Fruit fly (Drosophila melanogaster) whole organism, embryonic: ENCODE data around the gene Obp99b.
A peak's percentile ranks its signal among the peaks of the same experiment; 100 is the strongest.

Source experiments
- Atf3 ChIP-seq: fragments of 200-800 bp; sonication (Bioruptor generic); optimal IDR thresholded peaks from 3 replicates; lab custom pipeline; 2016; ENCODE audit warnings: missing biosample characterization, missing genetic modification characterization
- CG1024 ChIP-seq: fragments of 200-800 bp; sonication (Bioruptor generic); IDR thresholded peaks from 2 replicates; pipeline ENCODE4 v1.3.6; 2022; ENCODE audit warnings: missing biosample characterization, missing genetic modification characterization
- CG10267 ChIP-seq: fragments of 200-800 bp; sonication (Bioruptor generic); optimal IDR thresholded peaks from 2 replicates; lab custom pipeline; 2018; ENCODE audit warnings: missing biosample characterization, mild to moderate bottlenecking, missing genetic modification characterization, moderate library complexity
- CG10462 ChIP-seq: fragments of 200-800 bp; sonication (Bioruptor generic); optimal IDR thresholded peaks from 2 replicates; lab custom pipeline; 2016; ENCODE audit warnings: missing biosample characterization, missing genetic modification characterization
- CG10565 ChIP-seq: fragments of 200-800 bp; sonication (Bioruptor generic); optimal IDR thresholded peaks from 3 replicates; lab custom pipeline; 2016; ENCODE audit warnings: missing biosample characterization, mild to moderate bottlenecking, missing genetic modification characterization
- CG11093 ChIP-seq: fragments of 200-800 bp; sonication (Bioruptor generic); IDR thresholded peaks from 3 replicates; pipeline ENCODE4 v1.3.6; 2022; ENCODE audit warnings: missing biosample characterization, missing genetic modification characterization
- CG13424 ChIP-seq: fragments of 200-800 bp; sonication (Bioruptor generic); optimal IDR thresholded peaks from 2 replicates; lab custom pipeline; 2019; ENCODE audit warnings: missing biosample characterization, mild to moderate bottlenecking, missing genetic modification characterization, moderate library complexity
- CG14667 ChIP-seq: fragments of 200-800 bp; sonication (Bioruptor generic); IDR thresholded peaks from 2 replicates; pipeline ENCODE4 v1.3.6; 2022; ENCODE audit warnings: missing biosample characterization, missing genetic modification characterization
- CG14710 ChIP-seq: fragments of 200-800 bp; sonication (Bioruptor generic); optimal IDR thresholded peaks from 3 replicates; lab custom pipeline; 2019; ENCODE audit warnings: missing biosample characterization, mild to moderate bottlenecking, missing genetic modification characterization, moderate library complexity
- CG15479 ChIP-seq: fragments of 200-800 bp; sonication (Bioruptor generic); optimal IDR thresholded peaks from 3 replicates; lab custom pipeline; 2019; ENCODE audit warnings: missing biosample characterization, mild to moderate bottlenecking, missing genetic modification characterization, moderate library complexity
- CG4328 ChIP-seq: fragments of 200-800 bp; sonication (Bioruptor generic); optimal IDR thresholded peaks from 3 replicates; lab custom pipeline; 2017; ENCODE audit warnings: missing biosample characterization, missing genetic modification reagents, missing genetic modification characterization
- CG43689 ChIP-seq: fragments of 200-800 bp; sonication (Bioruptor generic); IDR thresholded peaks from 2 replicates; pipeline ENCODE4 v1.3.6; 2022; ENCODE audit warnings: missing biosample characterization, missing genetic modification characterization
- CG4854 ChIP-seq: fragments of 200-800 bp; sonication (Bioruptor generic); optimal IDR thresholded peaks from 2 replicates; lab custom pipeline; 2016; ENCODE audit warnings: missing biosample characterization, missing genetic modification characterization, inconsistent platforms
- CG7556 ChIP-seq: fragments of 200-800 bp; sonication (Bioruptor generic); optimal IDR thresholded peaks from 2 replicates; lab custom pipeline; 2017; ENCODE audit warnings: missing biosample characterization, mild to moderate bottlenecking, missing genetic modification characterization
- CG8089 ChIP-seq: fragments of 200-800 bp; sonication (Bioruptor generic); optimal IDR thresholded peaks from 3 replicates; lab custom pipeline; 2016; ENCODE audit warnings: missing biosample characterization, missing genetic modification characterization
- CG8924 ChIP-seq: fragments of 200-800 bp; optimal IDR thresholded peaks from 3 replicates; lab custom pipeline; 2019; ENCODE audit warnings: missing biosample characterization, mild to moderate bottlenecking, missing genetic modification characterization, moderate library complexity
- CG9609 ChIP-seq: fragments of 200-800 bp; sonication (Bioruptor generic); optimal IDR thresholded peaks from 3 replicates; lab custom pipeline; 2016; ENCODE audit warnings: missing biosample characterization, missing genetic modification characterization
- Doc2 ChIP-seq: fragments of 200-800 bp; sonication (Bioruptor generic); IDR thresholded peaks from 2 replicates; pipeline ENCODE4 v1.3.6; 2022; ENCODE audit warnings: missing biosample characterization, missing genetic modification characterization
- Eip74EF ChIP-seq, 2 experiments: fragments of 200-800 bp in 1 of 2; fragments of >200 bp in 1 of 2; sonication (Bioruptor generic) in 1 of 2; optimal IDR thresholded peaks; 2 replicates each; lab custom pipeline; 2017 to 2019; ENCODE audit warnings: missing biosample characterization in 2 of 2, missing genetic modification characterization in 2 of 2, mild to moderate bottlenecking in 1 of 2, moderate library complexity in 1 of 2
- Fer3 ChIP-seq: fragments of 200-800 bp; sonication (Bioruptor generic); optimal IDR thresholded peaks from 2 replicates; lab custom pipeline; 2018; ENCODE audit warnings: missing biosample characterization, mild to moderate bottlenecking, missing genetic modification characterization, moderate library complexity
- HLHmδ ChIP-seq: fragments of 200-800 bp; sonication (Bioruptor generic); optimal IDR thresholded peaks from 2 replicates; lab custom pipeline; 2018; ENCODE audit warnings: missing biosample characterization, mild to moderate bottlenecking, missing genetic modification characterization, moderate library complexity
- Hey ChIP-seq: fragments of 200-800 bp; sonication (Bioruptor generic); optimal IDR thresholded peaks from 3 replicates; lab custom pipeline; 2018; ENCODE audit warnings: missing biosample characterization, mild to moderate bottlenecking, missing genetic modification characterization
- Hr51 ChIP-seq, 2 experiments: fragments of 200-800 bp; sonication (Bioruptor generic); optimal IDR thresholded peaks; 2 replicates in 1 of 2; 3 replicates in 1 of 2; lab custom pipeline; 2016 to 2018; ENCODE audit warnings: missing biosample characterization in 2 of 2, missing genetic modification characterization in 2 of 2, mild to moderate bottlenecking in 1 of 2, moderate library complexity in 1 of 2
- Hr78 ChIP-seq, 2 experiments: fragments of 200-800 bp in 1 of 2; fragments of >200 bp in 1 of 2; sonication (Bioruptor generic) in 1 of 2; optimal IDR thresholded peaks; 2 replicates each; lab custom pipeline; 2017 to 2019; ENCODE audit warnings: missing biosample characterization in 2 of 2, missing genetic modification characterization in 2 of 2, mild to moderate bottlenecking in 1 of 2, moderate library complexity in 1 of 2
- Ptx1 ChIP-seq: fragments of 200-800 bp; sonication (Bioruptor generic); IDR thresholded peaks from 2 replicates; pipeline ENCODE4 v1.3.6; 2022; ENCODE audit warnings: missing biosample characterization, missing genetic modification characterization
- TFAM ChIP-seq: fragments of 200-800 bp; sonication (Bioruptor generic); optimal IDR thresholded peaks from 2 replicates; lab custom pipeline; 2017; ENCODE audit warnings: missing biosample characterization, missing genetic modification characterization, inconsistent platforms
- Vsx1 ChIP-seq: fragments of 200-800 bp; sonication (Bioruptor generic); optimal IDR thresholded peaks from 2 replicates; lab custom pipeline; 2017; ENCODE audit warnings: missing biosample characterization, mild to moderate bottlenecking, missing genetic modification characterization, missing genetic modification reagents
- ap ChIP-seq: fragments of 200-800 bp; sonication (Bioruptor generic); IDR thresholded peaks from 2 replicates; pipeline ENCODE4 v1.3.6; 2022; ENCODE audit warnings: missing biosample characterization, missing genetic modification characterization
- ara ChIP-seq: fragments of 200-800 bp; sonication (Bioruptor generic); IDR thresholded peaks from 2 replicates; pipeline ENCODE4 v1.3.6; 2022; ENCODE audit warnings: missing biosample characterization, missing genetic modification characterization
- ato ChIP-seq: fragments of 200-800 bp; sonication (Bioruptor generic); IDR thresholded peaks from 2 replicates; pipeline ENCODE4 v1.3.6; 2022; ENCODE audit warnings: missing biosample characterization, missing genetic modification characterization; ENCODE audit not compliant: partially characterized antibody
- cad ChIP-seq: fragments of >200 bp; optimal IDR thresholded peaks from 2 replicates; lab custom pipeline; 2017; ENCODE audit warnings: missing biosample characterization, missing genetic modification characterization
- caup ChIP-seq: fragments of 200-800 bp; sonication (Bioruptor generic); optimal IDR thresholded peaks from 3 replicates; lab custom pipeline; 2017; ENCODE audit warnings: missing biosample characterization, mild to moderate bottlenecking, missing genetic modification characterization, moderate library complexity; ENCODE audit not compliant: severe bottlenecking
- dati ChIP-seq: fragments of 200-800 bp; sonication (Bioruptor generic); IDR thresholded peaks from 2 replicates; pipeline ENCODE4 v1.3.6; 2022; ENCODE audit warnings: missing biosample characterization, missing genetic modification characterization
- ftz-f1 ChIP-seq: fragments of 200-800 bp; sonication (Bioruptor generic); optimal IDR thresholded peaks from 2 replicates; lab custom pipeline; 2016; ENCODE audit warnings: missing biosample characterization, missing genetic modification characterization
- gsb ChIP-seq: fragments of 200-800 bp; sonication (Bioruptor generic); IDR thresholded peaks from 2 replicates; pipeline ENCODE4 v1.3.6; 2022; ENCODE audit warnings: missing biosample characterization, missing genetic modification characterization
- h ChIP-seq: fragments of >200 bp; optimal IDR thresholded peaks from 2 replicates; lab custom pipeline; 2017
- insv ChIP-seq, 2 experiments: fragments of 200-800 bp; sonication (Bioruptor generic); optimal IDR thresholded peaks; 3 replicates each; lab custom pipeline; 2016 to 2018; ENCODE audit warnings: missing biosample characterization in 2 of 2, missing genetic modification characterization in 2 of 2
- kay ChIP-seq: fragments of 200-800 bp; sonication (Bioruptor generic); optimal IDR thresholded peaks from 2 replicates; lab custom pipeline; 2016; ENCODE audit warnings: missing biosample characterization, missing genetic modification characterization
- lbe ChIP-seq: fragments of 200-800 bp; sonication (Bioruptor generic); optimal IDR thresholded peaks from 2 replicates; lab custom pipeline; 2016; ENCODE audit warnings: missing biosample characterization, mild to moderate bottlenecking, missing genetic modification characterization
- lov ChIP-seq, 2 experiments: fragments of 200-800 bp in 1 of 2; fragments of >200 bp in 1 of 2; sonication (Bioruptor generic) in 1 of 2; IDR thresholded peaks in 1 of 2; optimal IDR thresholded peaks in 1 of 2; 2 replicates in 1 of 2; 3 replicates in 1 of 2; pipeline versions ENCODE4 v1.3.6 to Lab custom; 2017 to 2022; ENCODE audit warnings: missing biosample characterization in 1 of 2, missing genetic modification characterization in 1 of 2
- nom ChIP-seq: fragments of 200-800 bp; sonication (Bioruptor generic); optimal IDR thresholded peaks from 2 replicates; lab custom pipeline; 2017; ENCODE audit warnings: missing biosample characterization, missing genetic modification characterization, mild to moderate bottlenecking, moderate library complexity, missing genetic modification reagents
- org-1 ChIP-seq: fragments of 200-800 bp; sonication (Bioruptor generic); optimal IDR thresholded peaks from 2 replicates; lab custom pipeline; 2017; ENCODE audit warnings: missing biosample characterization, missing genetic modification characterization
- otp ChIP-seq: fragments of 200-800 bp; sonication (Bioruptor generic); IDR thresholded peaks from 3 replicates; pipeline ENCODE4, ENCODE4 v1.3.6; 2022; ENCODE audit warnings: missing biosample characterization, missing genetic modification characterization
- p53 ChIP-seq: fragments of 200-800 bp; sonication (Bioruptor generic); optimal IDR thresholded peaks from 2 replicates; lab custom pipeline; 2016; ENCODE audit warnings: missing biosample characterization, missing genetic modification characterization
- pan ChIP-seq, 4 experiments: fragments of >200 bp in 3 of 4; fragments of 200-800 bp in 1 of 4; sonication (Bioruptor generic) in 1 of 4; optimal IDR thresholded peaks in 3 of 4; IDR thresholded peaks in 1 of 4; 2 replicates each; pipeline versions ENCODE4 v1.3.6 to Lab custom; 2017 to 2022; ENCODE audit warnings: missing biosample characterization in 2 of 4, missing genetic modification characterization in 2 of 4, mixed read lengths in 1 of 4
- slou ChIP-seq: fragments of 200-800 bp; sonication (Bioruptor generic); optimal IDR thresholded peaks from 3 replicates; lab custom pipeline; 2016; ENCODE audit warnings: missing biosample characterization, missing genetic modification characterization
- tgo ChIP-seq: fragments of 200-800 bp; sonication (Bioruptor generic); IDR thresholded peaks from 3 replicates; pipeline ENCODE4 v1.3.6; 2022; ENCODE audit warnings: missing biosample characterization, missing genetic modification characterization
- trh ChIP-seq: fragments of 200-800 bp; sonication (Bioruptor generic); optimal IDR thresholded peaks from 2 replicates; lab custom pipeline; 2016; ENCODE audit warnings: missing biosample characterization, missing genetic modification characterization
- twi ChIP-seq: fragments of 200-800 bp; optimal IDR thresholded peaks from 2 replicates; lab custom pipeline; 2019; ENCODE audit warnings: missing biosample characterization, mild to moderate bottlenecking, missing genetic modification characterization, moderate library complexity
- z ChIP-seq: fragments of 200-800 bp; sonication (Bioruptor generic); IDR thresholded peaks from 3 replicates; pipeline ENCODE4 v1.3.6; 2022; ENCODE audit warnings: missing biosample characterization, missing genetic modification characterization

The Obp99b gene

dm6 chr3R:29690539-29690852 is 26.2 kb downstream of the Obp99b start:
- TF ChIP-seq CG15479 (no peak), gsb (GFP tag; lab: Robert Waterston, UW) (no peak), kay (GFP tag; lab: Kevin White, UChicago) (no peak), Hey (tag; lab: Kevin White, UChicago) (no peak), CG4854 (GFP tag; lab: Kevin White, UChicago) (no peak), CG8089 (GFP tag; lab: Kevin White, UChicago) (no peak), ato (GFP tag; lab: Robert Waterston, UW) (no peak), org-1 (no peak), ara (no peak), ap (GFP tag; lab: Robert Waterston, UW) (no peak), CG43689 (GFP tag; lab: Robert Waterston, UW) (peak; percentile 30; the same call in 1 of the 2 replicates), CG14710 (tag; lab: Kevin White, UChicago) (peak; percentile 47), CG10462 (GFP tag; lab: Kevin White, UChicago) (no peak), Eip74EF (GFP tag; optimal IDR thresholded peaks at IDR 0.05; lab: Kevin White, UChicago) (peak in 1 of 2 experiments; percentile 12), otp (GFP tag; lab: Robert Waterston, UW) (no peak), CG13424 (tag; lab: Kevin White, UChicago) (peak; percentile 58), CG7556 (GFP tag; lab: Kevin White, UChicago) (peak; percentile 46), Atf3 (GFP tag; lab: Kevin White, UChicago) (no peak), insv (GFP tag; optimal IDR thresholded peaks at IDR 0.05; lab: Kevin White, UChicago) (no peak), twi (tag; lab: Kevin White, UChicago) (no peak), z (GFP tag; lab: Robert Waterston, UW) (no peak), CG4328 (GFP tag; lab: Kevin White, UChicago) (no peak), tgo (GFP tag; lab: Robert Waterston, UW) (peak; percentile 19; the same call in 1 of the 3 replicates), cad (GFP tag; lab: Kevin White, UChicago) (no peak), nom (GFP tag; lab: Kevin White, UChicago) (no peak), lbe (no peak), pan (optimal IDR thresholded peaks at IDR 0.05; lab: Kevin White, UChicago) (no peak), pan (GFP tag; optimal IDR thresholded peaks at IDR 0.05 in 1 of 2, IDR thresholded peaks at IDR 0.05 in 1 of 2) (no peak), Hr78 (GFP tag; optimal IDR thresholded peaks at IDR 0.05; lab: Kevin White, UChicago) (no peak), Ptx1 (peak; percentile 29; the same call in 1 of the 2 replicates), caup (GFP tag; lab: Kevin White, UChicago) (no peak), h (no peak), Fer3 (tag; lab: Kevin White, UChicago) (peak; percentile 45), CG9609 (GFP tag; lab: Kevin White, UChicago) (no peak), lov (optimal IDR thresholded peaks at IDR 0.05; lab: Kevin White, UChicago) (no peak), lov (GFP tag; IDR thresholded peaks at IDR 0.05; lab: Robert Waterston, UW) (no peak), dati (GFP tag; lab: Robert Waterston, UW) (no peak), TFAM (GFP tag; lab: Kevin White, UChicago) (no peak), CG10267 (tag; lab: Kevin White, UChicago) (peak; percentile 30), Vsx1 (GFP tag; lab: Kevin White, UChicago) (no peak), CG8924 (tag; lab: Kevin White, UChicago) (peak; percentile 37), CG10565 (GFP tag; lab: Kevin White, UChicago) (no peak), p53 (GFP tag; lab: Kevin White, UChicago) (no peak), Doc2 (GFP tag; lab: Robert Waterston, UW) (no peak), HLHmδ (GFP tag; lab: Kevin White, UChicago) (no peak), CG1024 (GFP tag; lab: Robert Waterston, UW) (no peak), ftz-f1 (GFP tag; lab: Kevin White, UChicago) (no peak), trh (no peak), CG14667 (GFP tag; lab: Robert Waterston, UW) (0 out of 2 replicates have a peak, but pooled peaks have one; percentile 16), Hr51 (GFP tag; optimal IDR thresholded peaks at IDR 0.05; lab: Kevin White, UChicago) (peak in 1 of 2 experiments; percentile 55), CG11093 (GFP tag; lab: Robert Waterston, UW) (no peak), slou (no peak)
